Worm (Caenorhabditis elegans) whole organism, L4/young adult: ENCODE measurements around the gene srlf-11.

ENCODE experiments used
- W03F9.2 ChIP-seq: fragments of 150-350 bp; optimal IDR thresholded peaks from 2 replicates; lab custom pipeline; 2014; ENCODE audit warnings: missing biosample characterization, missing genetic modification characterization
- dao-5 ChIP-seq: sonication (generic microtip); optimal IDR thresholded peaks from 2 replicates; lab custom pipeline; 2016; ENCODE audit warnings: missing genotype, missing genetic modification characterization, moderate library complexity, missing compliant biosample characterization
- him-1 ChIP-seq: sonication (generic microtip); optimal IDR thresholded peaks from 2 replicates; lab custom pipeline; 2016; ENCODE audit warnings: missing genotype, missing genetic modification reagents, missing genetic modification characterization, missing compliant biosample characterization

DNA sequence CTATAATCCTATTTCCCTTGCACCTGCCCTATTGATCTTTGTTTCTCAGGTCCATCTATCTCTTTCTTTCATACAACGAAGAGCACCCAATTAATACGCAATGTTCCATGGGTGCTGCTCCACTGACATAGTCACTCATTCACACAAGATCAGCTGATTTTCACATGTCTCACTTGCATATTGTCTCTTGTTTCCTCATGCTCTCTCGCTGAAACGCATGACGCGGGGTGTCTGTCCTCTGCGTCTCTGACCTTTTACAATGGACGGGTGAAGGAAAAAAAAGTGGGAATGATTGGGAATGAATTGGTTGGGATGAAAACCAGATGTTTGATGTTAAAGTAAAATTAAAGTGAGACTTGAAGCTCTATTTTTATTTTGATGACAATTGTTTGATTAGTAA, 49.5 kb upstream of the srlf-11 start:
- peak; percentile 81 for TF ChIP-seq W03F9.2 (tag; lab: Kevin White, UChicago)
- peak; percentile 70 for TF ChIP-seq him-1 (tag; lab: Kevin White, UChicago)
- no peak for TF ChIP-seq dao-5 (tag; lab: Kevin White, UChicago)
